Worm (Caenorhabditis elegans) whole organism, L3 larva: ENCODE data around the gene K10H10.9.

Experiments used
- R02D3.7 ChIP-seq: fragments of 150-350 bp; optimal IDR thresholded peaks from 2 replicates; lab custom pipeline; 2014; ENCODE audit warnings: missing biosample characterization, missing genetic modification characterization
- ceh-82 ChIP-seq: fragments of 150-350 bp; optimal IDR thresholded peaks from 2 replicates; lab custom pipeline; 2014; ENCODE audit warnings: missing biosample characterization, missing genetic modification characterization
- elt-2 ChIP-seq: sonication (generic microtip); optimal IDR thresholded peaks from 2 replicates; lab custom pipeline; 2016; ENCODE audit warnings: missing genetic modification reagents, mild to moderate bottlenecking, missing genetic modification characterization, missing compliant biosample characterization
- elt-3 ChIP-seq, 3 experiments: fragments of 150-350 bp in 1 of 3; sonication (generic microtip) in 2 of 3; optimal IDR thresholded peaks; 2 replicates in 2 of 3; 4 replicates in 1 of 3; lab custom pipeline; 2014 to 2017; ENCODE audit warnings: missing biosample characterization in 3 of 3, missing genetic modification characterization in 3 of 3
- fos-1 ChIP-seq: fragments of 150-350 bp; optimal IDR thresholded peaks from 2 replicates; lab custom pipeline; 2014; ENCODE audit warnings: missing biosample characterization, missing genetic modification characterization
- lin-39 ChIP-seq: fragments of 150-350 bp; optimal IDR thresholded peaks from 2 replicates; lab custom pipeline; 2018; ENCODE audit warnings: missing biosample characterization, missing genetic modification reagents, missing genetic modification characterization
- nhr-237 ChIP-seq: fragments of 150-350 bp; optimal IDR thresholded peaks from 2 replicates; lab custom pipeline; 2014; ENCODE audit warnings: missing biosample characterization, missing genetic modification characterization
- nhr-77 ChIP-seq: fragments of 150-350 bp; optimal IDR thresholded peaks from 2 replicates; lab custom pipeline; 2014; ENCODE audit warnings: missing biosample characterization, missing genetic modification characterization
- sea-2 ChIP-seq: fragments of 150-350 bp; sonication (generic microtip); optimal IDR thresholded peaks from 4 replicates; lab custom pipeline; 2014; ENCODE audit warnings: missing biosample characterization, missing genetic modification reagents, missing genetic modification characterization
- skn-1 ChIP-seq: fragments of 150-350 bp; optimal IDR thresholded peaks from 2 replicates; lab custom pipeline; 2014; ENCODE audit warnings: missing biosample characterization, missing genetic modification characterization
- snpc-4 ChIP-seq: fragments of 150-350 bp; optimal IDR thresholded peaks from 2 replicates; lab custom pipeline; 2014; ENCODE audit warnings: missing biosample characterization, missing genetic modification characterization
- unc-62 ChIP-seq: fragments of 150-350 bp; sonication (generic microtip); optimal IDR thresholded peaks from 4 replicates; lab custom pipeline; 2014; ENCODE audit warnings: missing biosample characterization, missing genetic modification reagents, missing genetic modification characterization

DNA sequence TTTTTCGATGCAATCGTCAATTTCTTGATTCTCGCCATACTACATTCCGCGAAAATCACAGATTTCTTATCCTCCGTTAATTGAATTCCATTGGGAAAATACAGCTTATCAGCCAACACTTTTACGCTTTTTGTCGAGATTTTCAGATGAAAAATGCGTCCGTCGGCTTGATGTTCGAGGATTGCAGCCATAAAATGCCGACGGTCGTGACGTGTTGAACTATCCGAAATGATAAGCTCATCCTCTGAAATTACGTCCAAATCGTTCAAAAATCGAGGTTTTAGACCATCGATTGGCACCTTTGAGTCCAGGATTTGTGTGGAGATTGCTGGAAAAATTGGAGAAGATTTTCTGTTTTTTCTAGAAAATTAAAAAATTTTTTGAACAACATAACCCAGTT lies 12.2 kb upstream of the K10H10.9 start:
- no peak for TF ChIP-seq unc-62 (GFP tag; lab: Kevin White, UChicago)
- TF ChIP-seq R02D3.7, result no peak
- no peak for TF ChIP-seq lin-39 (tag; lab: Kevin White, UChicago)
- TF ChIP-seq elt-2 (tag; lab: Kevin White, UChicago), result no peak
- no peak for TF ChIP-seq fos-1 (tag; lab: Kevin White, UChicago)
- no peak for TF ChIP-seq elt-3 (tag; optimal IDR thresholded peaks at IDR 0.05; lab: Kevin White, UChicago)
- no peak for TF ChIP-seq ceh-82
- TF ChIP-seq skn-1 (tag; lab: Kevin White, UChicago), result no peak
- TF ChIP-seq snpc-4 (tag; lab: Kevin White, UChicago), result no peak
- TF ChIP-seq nhr-77 (tag; lab: Kevin White, UChicago), result no peak
- no peak for TF ChIP-seq nhr-237
- TF ChIP-seq sea-2 (GFP tag; lab: Kevin White, UChicago), result no peak
